Fruit fly (Drosophila melanogaster): Measurements from ENCODE around the gene mtgo.
A peak's percentile ranks its signal among the peaks of the same experiment; 100 is the strongest.

mtgo gene

DNA sequence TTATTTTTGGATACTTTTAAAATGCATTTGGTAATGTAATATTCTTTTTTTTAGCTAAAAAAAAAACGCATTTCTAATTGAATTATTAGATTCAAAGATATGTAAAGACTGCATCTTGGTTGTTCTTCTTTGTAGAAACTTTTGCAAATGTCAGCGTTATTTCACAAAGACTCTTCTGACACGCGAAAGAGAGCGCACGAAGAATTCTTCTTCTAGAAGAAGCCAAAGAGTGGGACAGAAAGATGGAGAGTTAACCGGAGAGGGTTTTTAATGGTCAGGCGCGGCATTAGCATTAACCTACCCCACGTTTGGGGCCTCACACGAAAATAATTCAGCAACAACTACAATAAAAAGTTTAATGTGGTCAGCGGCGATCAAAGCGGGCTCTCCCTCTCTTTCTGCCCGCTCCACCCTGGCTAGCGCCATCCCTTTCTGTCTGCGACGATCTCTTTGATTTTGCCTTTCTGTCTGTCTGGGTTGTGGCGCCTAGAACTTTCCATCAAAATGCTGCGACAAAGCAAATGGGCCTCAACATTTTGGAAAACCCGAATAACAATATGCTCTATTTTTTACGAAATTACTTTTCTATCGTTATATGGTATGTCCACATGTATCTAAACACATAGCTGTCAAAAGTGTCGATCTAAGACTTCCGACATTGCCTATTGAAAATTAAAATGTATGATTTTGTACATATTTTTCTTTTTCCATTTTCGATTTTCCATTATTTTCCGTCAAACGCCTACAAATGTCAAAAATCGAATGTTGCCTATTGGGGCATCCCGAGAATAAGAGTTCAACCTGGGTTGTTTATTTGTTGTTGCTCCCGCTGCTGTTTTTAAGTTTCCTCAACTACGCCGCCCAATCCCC is 24.1 kb upstream of the mtgo start (continued):
- peak; percentile 37; the same call in 1 of the 2 replicates for TF ChIP-seq CG10321 (GFP tag; IDR thresholded peaks at IDR 0.05)
- TF ChIP-seq Ptx1 (GFP tag; IDR thresholded peaks at IDR 0.05): no peak
- TF ChIP-seq CG7271 (tag; optimal IDR thresholded peaks at IDR 0.05): no peak
- TF ChIP-seq CG11247 (GFP tag; IDR thresholded peaks at IDR 0.05): no peak
- TF ChIP-seq Rfx (GFP tag; IDR thresholded peaks at IDR 0.05): no peak
- TF ChIP-seq B-H2 (GFP tag; optimal IDR thresholded peaks at IDR 0.05): no peak
- TF ChIP-seq CG10543 (GFP tag; optimal IDR thresholded peaks at IDR 0.05): no peak
- TF ChIP-seq Jarid2 (GFP tag; optimal IDR thresholded peaks at IDR 0.05): no peak
- TF ChIP-seq schlank (tag; optimal IDR thresholded peaks at IDR 0.05): no peak
- no peak for TF ChIP-seq CG6272 (GFP tag; IDR thresholded peaks at IDR 0.05)
- no peak for TF ChIP-seq Atf6 (GFP tag; IDR thresholded peaks at IDR 0.05)
- TF ChIP-seq CG31365 (tag; optimal IDR thresholded peaks at IDR 0.05): no peak
- TF ChIP-seq TFAM (GFP tag; optimal IDR thresholded peaks at IDR 0.05): no peak
- no peak for TF ChIP-seq ERR (GFP tag; optimal IDR thresholded peaks at IDR 0.05)
- TF ChIP-seq CG2199 (GFP tag; IDR thresholded peaks at IDR 0.05): peak; percentile 47
- no peak for TF ChIP-seq Kr (GFP tag; optimal IDR thresholded peaks at IDR 0.05)
- TF ChIP-seq CG15514 (GFP tag; optimal IDR thresholded peaks at IDR 0.05): no peak
- TF ChIP-seq klu (GFP tag; IDR thresholded peaks at IDR 0.05): no peak
- TF ChIP-seq gem (tag; optimal IDR thresholded peaks at IDR 0.05): no peak
- peak; percentile 47 for TF ChIP-seq CG30403 (GFP tag; optimal IDR thresholded peaks at IDR 0.05)
- no peak for TF ChIP-seq sima (GFP tag; optimal IDR thresholded peaks at IDR 0.05)
- no peak for TF ChIP-seq CG33557 (GFP tag; optimal IDR thresholded peaks at IDR 0.05)
- no peak for TF ChIP-seq sna (GFP tag; IDR thresholded peaks at IDR 0.05; ENCODE audit: partially characterized antibody)
- TF ChIP-seq CG8290 (GFP tag; optimal IDR thresholded peaks at IDR 0.05): no peak
- peak in 1 of 2 experiments; percentile 24 for TF ChIP-seq CG8290 (tag; optimal IDR thresholded peaks at IDR 0.05)
- no peak for TF ChIP-seq Lim3 (GFP tag; IDR thresholded peaks at IDR 0.05)
- no peak for TF ChIP-seq H15 (GFP tag; IDR thresholded peaks at IDR 0.05)
- TF ChIP-seq br (optimal IDR thresholded peaks at IDR 0.05): no peak
- no peak for TF ChIP-seq tgo (GFP tag; IDR thresholded peaks at IDR 0.05)
- no peak for TF ChIP-seq CG12659 (GFP tag; optimal IDR thresholded peaks at IDR 0.05)
- peak; percentile 30 for TF ChIP-seq CG17385 (GFP tag; optimal IDR thresholded peaks at IDR 0.05)
- no peak for TF ChIP-seq fu2 (GFP tag; optimal IDR thresholded peaks at IDR 0.05)
- no peak for TF ChIP-seq CG7786 (GFP tag; optimal IDR thresholded peaks at IDR 0.05)
- no peak for TF ChIP-seq CG17912 (GFP tag; optimal IDR thresholded peaks at IDR 0.05)
- no peak for TF ChIP-seq CG2889 (GFP tag; IDR thresholded peaks at IDR 0.05)
- no peak for TF ChIP-seq CG10147 (GFP tag; optimal IDR thresholded peaks at IDR 0.05)
- no peak for TF ChIP-seq CG10565 (GFP tag; optimal IDR thresholded peaks at IDR 0.05)
- no peak for TF ChIP-seq exex (tag; optimal IDR thresholded peaks at IDR 0.05)
- no peak for TF ChIP-seq CHES-1-like (GFP tag; optimal IDR thresholded peaks at IDR 0.05)
- TF ChIP-seq CG3407 (GFP tag; optimal IDR thresholded peaks at IDR 0.05): no peak
- TF ChIP-seq fd64A (GFP tag; optimal IDR thresholded peaks at IDR 0.05): no peak
- no peak for TF ChIP-seq CG11085 (GFP tag; IDR thresholded peaks at IDR 0.05)
- TF ChIP-seq CG17328 (GFP tag; IDR thresholded peaks at IDR 0.05): no peak
- no peak for TF ChIP-seq CG2712 (tag; optimal IDR thresholded peaks at IDR 0.05)
- TF ChIP-seq CG6689 (GFP tag; IDR thresholded peaks at IDR 0.05): no peak
- no peak for TF ChIP-seq CG12942 (GFP tag; optimal IDR thresholded peaks at IDR 0.05)
- no peak for TF ChIP-seq Eip74EF (GFP tag; optimal IDR thresholded peaks at IDR 0.05)
- no peak for TF ChIP-seq hth (optimal IDR thresholded peaks at IDR 0.05)
- no peak for TF ChIP-seq HLHmδ (GFP tag; optimal IDR thresholded peaks at IDR 0.05)
- TF ChIP-seq trem (tag; optimal IDR thresholded peaks at IDR 0.05): no peak
- no peak for TF ChIP-seq CG4617 (GFP tag; optimal IDR thresholded peaks at IDR 0.05; ENCODE audit: borderline replicate concordance)

Data from whole organism, embryonic.